Worm (Caenorhabditis elegans) whole organism, late embryonic: Measurements from ENCODE around the gene nhr-79.

ENCODE experiments used
- C38D4.7 ChIP-seq: fragments of 200-800 bp; sonication (Bioruptor generic); optimal IDR thresholded peaks from 2 replicates; lab custom pipeline; 2018; ENCODE audit warnings: mild to moderate bottlenecking, missing genetic modification characterization, moderate library complexity, missing compliant biosample characterization
- K02D7.2 ChIP-seq: sonication (generic microtip); optimal IDR thresholded peaks from 2 replicates; lab custom pipeline; 2017; ENCODE audit warnings: mild to moderate bottlenecking, missing genetic modification characterization, missing compliant biosample characterization
- ahr-1 ChIP-seq: sonication (generic microtip); optimal IDR thresholded peaks from 2 replicates; lab custom pipeline; 2016; ENCODE audit warnings: missing genetic modification characterization, missing compliant biosample characterization
- ceh-14 ChIP-seq: sonication (generic microtip); optimal IDR thresholded peaks from 2 replicates; lab custom pipeline; 2016; ENCODE audit warnings: missing genotype, missing genetic modification characterization, missing compliant biosample characterization
- ceh-18 ChIP-seq: sonication (generic microtip); optimal IDR thresholded peaks from 2 replicates; lab custom pipeline; 2016; ENCODE audit warnings: missing genetic modification characterization, missing compliant biosample characterization
- ceh-2 ChIP-seq: sonication (generic microtip); optimal IDR thresholded peaks from 2 replicates; lab custom pipeline; 2016; ENCODE audit warnings: missing genotype, missing genetic modification characterization, missing compliant biosample characterization
- ceh-31 ChIP-seq: sonication (generic microtip); optimal IDR thresholded peaks from 2 replicates; lab custom pipeline; 2016; ENCODE audit warnings: missing genetic modification characterization, missing compliant biosample characterization
- ceh-34 ChIP-seq: sonication (generic microtip); optimal IDR thresholded peaks from 2 replicates; lab custom pipeline; 2016; ENCODE audit warnings: mild to moderate bottlenecking, missing genetic modification characterization, missing compliant biosample characterization
- dmd-4 ChIP-seq: sonication (generic microtip); optimal IDR thresholded peaks from 2 replicates; lab custom pipeline; 2016; ENCODE audit warnings: borderline replicate concordance, missing genetic modification characterization, missing compliant biosample characterization
- fax-1 ChIP-seq: sonication (generic microtip); optimal IDR thresholded peaks from 2 replicates; lab custom pipeline; 2016; ENCODE audit warnings: missing genotype, missing genetic modification characterization, missing compliant biosample characterization
- fkh-6 ChIP-seq: sonication (generic microtip); optimal IDR thresholded peaks from 2 replicates; lab custom pipeline; 2016; ENCODE audit warnings: missing genetic modification characterization, missing compliant biosample characterization
- gmeb-2 ChIP-seq: sonication (generic microtip); optimal IDR thresholded peaks from 2 replicates; lab custom pipeline; 2016; ENCODE audit warnings: missing genetic modification characterization, inconsistent platforms, missing compliant biosample characterization
- hlh-13 ChIP-seq: fragments of 200-800 bp; sonication (Bioruptor generic); optimal IDR thresholded peaks from 2 replicates; lab custom pipeline; 2018; ENCODE audit warnings: mild to moderate bottlenecking, missing genetic modification characterization, missing compliant biosample characterization
- hlh-15 ChIP-seq: sonication (generic microtip); optimal IDR thresholded peaks from 2 replicates; lab custom pipeline; 2016; ENCODE audit warnings: missing genetic modification characterization, missing compliant biosample characterization
- hlh-30 ChIP-seq: sonication (generic microtip); optimal IDR thresholded peaks from 2 replicates; lab custom pipeline; 2017; ENCODE audit warnings: antibody characterized with exemption, missing genetic modification characterization, missing compliant biosample characterization; ENCODE audit not compliant: insufficient read depth
- hlh-8 ChIP-seq: sonication (generic microtip); optimal IDR thresholded peaks from 2 replicates; lab custom pipeline; 2016; ENCODE audit warnings: missing genotype, missing genetic modification characterization, missing compliant biosample characterization
- lim-6 ChIP-seq: sonication (generic microtip); optimal IDR thresholded peaks from 2 replicates; lab custom pipeline; 2016; ENCODE audit warnings: missing genetic modification characterization, missing compliant biosample characterization
- lin-11 ChIP-seq: fragments of 200-800 bp; sonication (Bioruptor generic); optimal IDR thresholded peaks from 2 replicates; lab custom pipeline; 2018; ENCODE audit warnings: mild to moderate bottlenecking, missing genetic modification characterization, missing compliant biosample characterization
- madf-2 ChIP-seq: sonication (generic microtip); optimal IDR thresholded peaks from 2 replicates; lab custom pipeline; 2017; ENCODE audit warnings: missing genetic modification characterization, missing compliant biosample characterization
- nfya-1 ChIP-seq: sonication (generic microtip); optimal IDR thresholded peaks from 2 replicates; lab custom pipeline; 2017; ENCODE audit warnings: missing genetic modification characterization, mild to moderate bottlenecking, missing compliant biosample characterization, antibody characterized with exemption, moderate library complexity
- nhr-11 ChIP-seq: fragments of 150-350 bp; optimal IDR thresholded peaks from 2 replicates; lab custom pipeline; 2014; ENCODE audit warnings: missing biosample characterization, missing genetic modification characterization
- nhr-232 ChIP-seq: sonication (generic microtip); optimal IDR thresholded peaks from 2 replicates; lab custom pipeline; 2016; ENCODE audit warnings: missing genetic modification characterization, missing compliant biosample characterization
- odd-2 ChIP-seq: sonication (generic microtip); optimal IDR thresholded peaks from 2 replicates; lab custom pipeline; 2017; ENCODE audit warnings: antibody characterized with exemption, mild to moderate bottlenecking, missing genetic modification characterization, missing compliant biosample characterization
- pat-9 ChIP-seq: fragments of 200-800 bp; sonication (Bioruptor generic); optimal IDR thresholded peaks from 2 replicates; lab custom pipeline; 2018; ENCODE audit warnings: mild to moderate bottlenecking, missing genetic modification characterization, moderate library complexity, missing compliant biosample characterization
- pax-1 ChIP-seq: fragments of 150-350 bp; optimal IDR thresholded peaks from 2 replicates; lab custom pipeline; 2014; ENCODE audit warnings: missing biosample characterization, missing genetic modification characterization
- pha-4 ChIP-seq: fragments of 150-350 bp; optimal IDR thresholded peaks from 2 replicates; lab custom pipeline; 2018; ENCODE audit warnings: missing biosample characterization, missing genetic modification reagents, missing genetic modification characterization
- ref-2 ChIP-seq: sonication (generic microtip); optimal IDR thresholded peaks from 2 replicates; lab custom pipeline; 2016; ENCODE audit warnings: missing genetic modification characterization, missing compliant biosample characterization
- rnt-1 ChIP-seq: sonication (generic microtip); optimal IDR thresholded peaks from 2 replicates; lab custom pipeline; 2016; ENCODE audit warnings: missing genetic modification characterization, missing compliant biosample characterization
- syd-9 ChIP-seq: sonication (generic microtip); optimal IDR thresholded peaks from 2 replicates; lab custom pipeline; 2016; ENCODE audit warnings: mild to moderate bottlenecking, missing genetic modification characterization, moderate library complexity, missing compliant biosample characterization
- tbx-2 ChIP-seq: sonication (generic microtip); optimal IDR thresholded peaks from 2 replicates; lab custom pipeline; 2016; ENCODE audit warnings: missing genetic modification characterization, missing compliant biosample characterization
- unc-3 ChIP-seq, 2 experiments: fragments of 200-800 bp in 1 of 2; sonication (Bioruptor generic) in 1 of 2; sonication (generic microtip) in 1 of 2; conservative IDR thresholded peaks in 1 of 2; optimal IDR thresholded peaks in 1 of 2; 2 replicates each; pipeline versions ENCODE4 v1.3.6 to Lab custom; 2016 to 2022; ENCODE audit warnings: missing compliant biosample characterization in 2 of 2, missing genetic modification characterization in 2 of 2, missing genetic modification reagents in 1 of 2
- unc-42 ChIP-seq: sonication (generic microtip); optimal IDR thresholded peaks from 2 replicates; lab custom pipeline; 2016; ENCODE audit warnings: missing genotype, missing genetic modification characterization, missing compliant biosample characterization
- unc-55 ChIP-seq: sonication (generic microtip); optimal IDR thresholded peaks from 2 replicates; lab custom pipeline; 2017; ENCODE audit warnings: missing biosample characterization, missing genetic modification reagents, missing genetic modification characterization
- zip-5 ChIP-seq: sonication (generic microtip); optimal IDR thresholded peaks from 2 replicates; lab custom pipeline; 2016; ENCODE audit warnings: missing genetic modification characterization, missing compliant biosample characterization
- ztf-16 ChIP-seq: sonication (generic microtip); optimal IDR thresholded peaks from 2 replicates; lab custom pipeline; 2017; ENCODE audit warnings: missing genetic modification characterization, missing compliant biosample characterization

nhr-79 gene

ce11 chrV:19189963-19190597 lies 21.6 kb downstream of the nhr-79 start, which contains the start of the genes Y39B6A.3 and pph-5:
TSS of gene Y39B6A.3 (minus strand) at chrV:19190013.
TSS of gene pph-5 (plus strand) at chrV:19190547.
- TF ChIP-seq unc-55 (GFP tag; lab: Kevin White, UChicago) = no peak
- TF ChIP-seq ahr-1 = no peak
- TF ChIP-seq unc-42 = peak; percentile 36
- TF ChIP-seq nfya-1 (tag; lab: Kevin White, UChicago) = peak; percentile 3

- TF ChIP-seq unc-55 (GFP tag; lab: Kevin White, UChicago) (peak; percentile 84), ceh-18 (tag; lab: Kevin White, UChicago) (no peak), nhr-11 (tag; lab: Kevin White, UChicago) (no peak)
These were observed 30.0 kb downstream of the nhr-79 start for ce11 chrV:19181684-19182083.

ce11 chrV:19178896-19179295 lies 32.8 kb downstream of the nhr-79 start:
- TF ChIP-seq unc-42 (peak; percentile 57), rnt-1 (tag; lab: Kevin White, UChicago) (no peak), hlh-13 (GFP tag; lab: Kevin White, UChicago) (no peak)
- TF ChIP-seq, all 69 proteins: peak for 1

- TF ChIP-seq pat-9 (tag; lab: Kevin White, UChicago) (no peak), nhr-11 (tag; lab: Kevin White, UChicago) (no peak), syd-9 (no peak), pha-4 (tag; lab: Kevin White, UChicago) (no peak), C38D4.7 (GFP tag; lab: Kevin White, UChicago) (no peak), fkh-6 (tag; lab: Kevin White, UChicago) (no peak), tbx-2 (no peak), fax-1 (tag; lab: Kevin White, UChicago) (no peak), hlh-8 (tag; lab: Kevin White, UChicago) (no peak)
These were observed 33.9 kb downstream of the nhr-79 start for ce11 chrV:19177804-19178203.

- TF ChIP-seq unc-42 (peak; percentile 74), syd-9 (no peak)
These were observed 34.6 kb downstream of the nhr-79 start for ce11 chrV:19177070-19177469.

ce11 chrV:19175714-19176113 lies 36.0 kb downstream of the nhr-79 start:
- TF ChIP-seq dmd-4 (tag; lab: Kevin White, UChicago) (no peak), pha-4 (tag; lab: Kevin White, UChicago) (no peak), ceh-34 (tag; lab: Kevin White, UChicago) (no peak), ztf-16 (tag; lab: Kevin White, UChicago) (no peak), rnt-1 (tag; lab: Kevin White, UChicago) (no peak), lin-11 (tag; lab: Kevin White, UChicago) (no peak), hlh-15 (no peak), odd-2 (tag; lab: Kevin White, UChicago) (no peak), nhr-232 (tag; lab: Kevin White, UChicago) (no peak), gmeb-2 (tag; lab: Kevin White, UChicago) (no peak)

ce11 chrV:19174626-19175025 lies 37.1 kb downstream of the nhr-79 start, which contains the start of gene hot-2:
TSS of gene hot-2 (plus strand) at chrV:19174759.
- TF ChIP-seq madf-2 = no peak
- TF ChIP-seq ceh-14 (tag; lab: Kevin White, UChicago) = no peak
- no peak for TF ChIP-seq ceh-2 (tag; lab: Kevin White, UChicago)
- no peak for TF ChIP-seq pax-1 (tag; lab: Kevin White, UChicago)
- no peak for TF ChIP-seq K02D7.2
- TF ChIP-seq unc-3 (GFP tag; conservative IDR thresholded peaks at IDR 0.05; lab: Robert Waterston, UW) = no peak
- no peak for TF ChIP-seq unc-3 (tag; optimal IDR thresholded peaks at IDR 0.05; lab: Kevin White, UChicago)
- no peak for TF ChIP-seq hlh-30 (tag; lab: Kevin White, UChicago)
- no peak for TF ChIP-seq zip-5 (tag; lab: Kevin White, UChicago)
- no peak for TF ChIP-seq lim-6 (tag; lab: Kevin White, UChicago)
- no peak for TF ChIP-seq ref-2 (tag; lab: Kevin White, UChicago)
- no peak for TF ChIP-seq tbx-2
- no peak for TF ChIP-seq ceh-31 (tag; lab: Kevin White, UChicago)
- TF ChIP-seq, all 69 proteins: peak for 0
